Fruit fly (Drosophila melanogaster) whole organism, pupa: ENCODE results near the gene Torsin.

Experiments
- CG15710 ChIP-seq: fragments of 200-800 bp; sonication (Bioruptor generic); optimal IDR thresholded peaks from 2 replicates; lab custom pipeline; 2018; ENCODE audit warnings: missing biosample characterization, mild to moderate bottlenecking, missing genetic modification characterization, moderate library complexity
- CG4496 ChIP-seq: fragments of 200-800 bp; sonication (Bioruptor generic); IDR thresholded peaks from 3 replicates; pipeline ENCODE4 v1.3.6; 2022; ENCODE audit warnings: missing biosample characterization, missing genetic modification characterization
- CG9948 ChIP-seq: fragments of 200-800 bp; sonication (Bioruptor generic); optimal IDR thresholded peaks from 2 replicates; lab custom pipeline; 2018; ENCODE audit warnings: missing biosample characterization, mild to moderate bottlenecking, missing genetic modification characterization, moderate library complexity
- Pif1A ChIP-seq: fragments of 200-800 bp; sonication (Bioruptor generic); optimal IDR thresholded peaks from 3 replicates; lab custom pipeline; 2016; ENCODE audit warnings: missing biosample characterization, missing genetic modification characterization

dm6 chrX:4675054-4675453 lies 25.2 kb upstream of the Torsin start:
- TF ChIP-seq Pif1A (GFP tag; lab: Kevin White, UChicago): no peak
- TF ChIP-seq CG15710 (tag; lab: Kevin White, UChicago): no peak
- no peak for TF ChIP-seq CG4496
- no peak for TF ChIP-seq CG9948
